Worm (Caenorhabditis elegans): ENCODE results near the gene clec-146.

The clec-146 gene

ce11 chrII:13542991-13543390, 50.6 kb downstream of the clec-146 start:
- TF ChIP-seq ceh-79 (tag; optimal IDR thresholded peaks at IDR 0.05) (no peak), egrh-3 (GFP tag; IDR thresholded peaks at IDR 0.05) (peak; percentile 88), zfh-2 (GFP tag; conservative IDR thresholded peaks at IDR 0.05) (peak; percentile 93)

- TF ChIP-seq aptf-2 (GFP tag; conservative IDR thresholded peaks at IDR 0.05) (no peak), tlf-1 (GFP tag; optimal IDR thresholded peaks at IDR 0.05) (no peak), nfya-1 (tag; optimal IDR thresholded peaks at IDR 0.05; ENCODE audit: borderline replicate concordance, insufficient read depth) (no peak), ZK185.1 (tag; optimal IDR thresholded peaks at IDR 0.05; ENCODE audit: poor library complexity, severe bottlenecking) (no peak), snpc-1.3 (tag; optimal IDR thresholded peaks at IDR 0.05; ENCODE audit: insufficient read depth) (no peak), bed-2 (GFP tag; IDR thresholded peaks at IDR 0.05) (no peak), C17E4.6 (GFP tag; IDR thresholded peaks at IDR 0.05) (no peak), hmg-20 (GFP tag; IDR thresholded peaks at IDR 0.05) (no peak), F39B2.1 (GFP tag; IDR thresholded peaks at IDR 0.05) (no peak), B0261.1 (tag; optimal IDR thresholded peaks at IDR 0.05) (no peak), lin-54 (GFP tag; optimal IDR thresholded peaks at IDR 0.05) (no peak), atf-7 (tag; optimal IDR thresholded peaks at IDR 0.05) (no peak), gei-17 (GFP tag; optimal IDR thresholded peaks at IDR 0.05) (no peak), dpff-1 (tag; optimal IDR thresholded peaks at IDR 0.05) (no peak)
Observed at ce11 chrII:13540956-13541355, 52.6 kb downstream of the clec-146 start, which contains the start of the genes noa-1 and Y48E1B.17. noa-1 (minus strand) TSS chrII:13541056. Y48E1B.17 (minus strand) TSS chrII:13541084.
